Fruit fly (Drosophila melanogaster) whole organism, pupa: ENCODE data around the gene pav.
A peak's percentile ranks its signal among the peaks of the same experiment; 100 is the strongest.

Experiments used
- CG10348 ChIP-seq: fragments of 200-800 bp; sonication (Bioruptor generic); IDR thresholded peaks from 2 replicates; pipeline ENCODE4 v1.3.6; 2022; ENCODE audit warnings: missing biosample characterization, missing genetic modification characterization
- CG12605 ChIP-seq: fragments of 200-800 bp; sonication (Bioruptor generic); IDR thresholded peaks from 2 replicates; pipeline ENCODE4 v1.3.6; 2022; ENCODE audit warnings: missing biosample characterization, missing genetic modification characterization
- CG13204 ChIP-seq: fragments of 200-800 bp; sonication (Bioruptor generic); optimal IDR thresholded peaks from 2 replicates; lab custom pipeline; 2018; ENCODE audit warnings: missing biosample characterization, mild to moderate bottlenecking, missing genetic modification characterization, moderate library complexity
- CG14655 ChIP-seq: fragments of 200-800 bp; sonication (Bioruptor generic); optimal IDR thresholded peaks from 3 replicates; lab custom pipeline; 2017; ENCODE audit warnings: mild to moderate bottlenecking, missing biosample characterization, missing genetic modification reagents, missing genetic modification characterization
- CG15710 ChIP-seq: fragments of 200-800 bp; sonication (Bioruptor generic); optimal IDR thresholded peaks from 2 replicates; lab custom pipeline; 2018; ENCODE audit warnings: missing biosample characterization, mild to moderate bottlenecking, missing genetic modification characterization, moderate library complexity
- CG17806 ChIP-seq: fragments of 200-800 bp; sonication (Bioruptor generic); optimal IDR thresholded peaks from 2 replicates; lab custom pipeline; 2018; ENCODE audit warnings: missing biosample characterization, mild to moderate bottlenecking, missing genetic modification characterization, moderate library complexity
- CG32121 ChIP-seq: fragments of 200-800 bp; sonication (Bioruptor generic); IDR thresholded peaks from 2 replicates; pipeline ENCODE4 v1.3.6; 2022; ENCODE audit warnings: missing biosample characterization, missing genetic modification characterization
- CG34367 ChIP-seq: fragments of 200-800 bp; sonication (Bioruptor generic); optimal IDR thresholded peaks from 2 replicates; lab custom pipeline; 2018; ENCODE audit warnings: missing biosample characterization, mild to moderate bottlenecking, missing genetic modification characterization
- CG4496 ChIP-seq: fragments of 200-800 bp; sonication (Bioruptor generic); IDR thresholded peaks from 3 replicates; pipeline ENCODE4 v1.3.6; 2022; ENCODE audit warnings: missing biosample characterization, missing genetic modification characterization
- CG8159 ChIP-seq: fragments of 200-800 bp; sonication (Bioruptor generic); optimal IDR thresholded peaks from 3 replicates; lab custom pipeline; 2018; ENCODE audit warnings: missing biosample characterization, mild to moderate bottlenecking, missing genetic modification characterization, moderate library complexity
- CG8301 ChIP-seq: fragments of 200-800 bp; sonication (Bioruptor generic); optimal IDR thresholded peaks from 2 replicates; lab custom pipeline; 2018; ENCODE audit warnings: missing biosample characterization, mild to moderate bottlenecking, missing genetic modification characterization
- CG9948 ChIP-seq: fragments of 200-800 bp; sonication (Bioruptor generic); optimal IDR thresholded peaks from 2 replicates; lab custom pipeline; 2018; ENCODE audit warnings: missing biosample characterization, mild to moderate bottlenecking, missing genetic modification characterization, moderate library complexity
- D1 ChIP-seq: fragments of 200-800 bp; sonication (Bioruptor generic); optimal IDR thresholded peaks from 2 replicates; lab custom pipeline; 2018; ENCODE audit warnings: missing biosample characterization, mild to moderate bottlenecking, missing genetic modification characterization, moderate library complexity
- EcR ChIP-seq: fragments of 200-800 bp; sonication (Bioruptor generic); optimal IDR thresholded peaks from 3 replicates; lab custom pipeline; 2019; ENCODE audit warnings: missing biosample characterization, missing genetic modification characterization, mild to moderate bottlenecking, moderate library complexity, missing genetic modification reagents
- Ets98B ChIP-seq: fragments of 200-800 bp; sonication (Bioruptor generic); IDR thresholded peaks from 2 replicates; pipeline ENCODE4 v1.3.6; 2022; ENCODE audit warnings: missing biosample characterization, missing genetic modification characterization
- Pif1A ChIP-seq: fragments of 200-800 bp; sonication (Bioruptor generic); optimal IDR thresholded peaks from 3 replicates; lab custom pipeline; 2016; ENCODE audit warnings: missing biosample characterization, missing genetic modification characterization
- Pif1B ChIP-seq: fragments of 200-800 bp; sonication (Bioruptor generic); optimal IDR thresholded peaks from 3 replicates; lab custom pipeline; 2016; ENCODE audit warnings: missing biosample characterization, missing genetic modification characterization
- Snoo ChIP-seq: fragments of 200-800 bp; sonication (Bioruptor generic); optimal IDR thresholded peaks from 3 replicates; lab custom pipeline; 2017; ENCODE audit warnings: missing biosample characterization, mild to moderate bottlenecking, missing genetic modification characterization, inconsistent platforms
- fd96Ca ChIP-seq: fragments of 200-800 bp; sonication (Bioruptor generic); IDR thresholded peaks from 3 replicates; pipeline ENCODE4 v1.3.6; 2022; ENCODE audit warnings: missing biosample characterization, missing genetic modification characterization
- gl ChIP-seq: fragments of 200-800 bp; sonication (Bioruptor generic); optimal IDR thresholded peaks from 2 replicates; lab custom pipeline; 2018; ENCODE audit warnings: missing biosample characterization, mild to moderate bottlenecking, missing genetic modification characterization
- rn ChIP-seq: fragments of 200-800 bp; sonication (Bioruptor generic); IDR thresholded peaks from 2 replicates; pipeline ENCODE4 v1.3.6; 2022; ENCODE audit warnings: missing biosample characterization, missing genetic modification characterization

Gene pav

dm6 chr3L:4252121-4252861 is 9.8 kb downstream of the pav start:
- TF ChIP-seq CG4496 (GFP tag; lab: Robert Waterston, UW) (0 out of 3 replicates have a peak, but pooled peaks have one; percentile 28), gl (tag; lab: Kevin White, UChicago) (peak; percentile 70), Pif1B (GFP tag; lab: Kevin White, UChicago) (no peak), CG12605 (GFP tag; lab: Robert Waterston, UW) (no peak), CG9948 (tag; lab: Kevin White, UChicago) (no peak), CG8301 (tag; lab: Kevin White, UChicago) (no peak), Ets98B (no peak), Snoo (tag; lab: Kevin White, UChicago) (no peak), fd96Ca (GFP tag; lab: Robert Waterston, UW) (no peak), Pif1A (no peak), CG17806 (no peak), CG13204 (GFP tag; lab: Kevin White, UChicago) (no peak), EcR (GFP tag; lab: Kevin White, UChicago) (peak; percentile 69)
- TF ChIP-seq, all 21 proteins: peak for 3

dm6 chr3L:4252862-4253610 is 10.5 kb downstream of the pav start:
- peak; percentile 40; the same call in 1 of the 3 replicates for TF ChIP-seq CG4496 (GFP tag; lab: Robert Waterston, UW)
- TF ChIP-seq CG32121 = no peak
- no peak for TF ChIP-seq CG12605 (GFP tag; lab: Robert Waterston, UW)
- no peak for TF ChIP-seq rn (GFP tag; lab: Robert Waterston, UW)
- peak; percentile 29; the same call in 1 of the 3 replicates for TF ChIP-seq fd96Ca (GFP tag; lab: Robert Waterston, UW)
- no peak for TF ChIP-seq CG15710 (tag; lab: Kevin White, UChicago)
- no peak for TF ChIP-seq Ets98B
- peak; percentile 30 for TF ChIP-seq CG17806
- TF ChIP-seq Pif1B (GFP tag; lab: Kevin White, UChicago) = no peak
- TF ChIP-seq gl (tag; lab: Kevin White, UChicago) = no peak
- TF ChIP-seq D1 (tag; lab: Kevin White, UChicago) = no peak
- TF ChIP-seq EcR (GFP tag; lab: Kevin White, UChicago) = peak; percentile 70
- peak; percentile 8 for TF ChIP-seq CG34367 (tag; lab: Kevin White, UChicago)
- TF ChIP-seq Snoo (tag; lab: Kevin White, UChicago) = no peak
- TF ChIP-seq CG13204 (GFP tag; lab: Kevin White, UChicago) = no peak
- TF ChIP-seq CG9948 (tag; lab: Kevin White, UChicago) = peak; percentile 27
- TF ChIP-seq CG8159 (tag; lab: Kevin White, UChicago) = no peak

dm6 chr3L:4253611-4254300 is 11.2 kb downstream of the pav start:
- TF ChIP-seq Ets98B (peak; percentile 6; the same call in 1 of the 2 replicates), fd96Ca (GFP tag; lab: Robert Waterston, UW) (0 out of 3 replicates have a peak, but pooled peaks have one; percentile 10), CG34367 (tag; lab: Kevin White, UChicago) (no peak)

- TF ChIP-seq CG14655 (GFP tag; lab: Kevin White, UChicago) (no peak), CG8301 (tag; lab: Kevin White, UChicago) (no peak), CG9948 (tag; lab: Kevin White, UChicago) (peak; percentile 6), gl (tag; lab: Kevin White, UChicago) (no peak), CG10348 (GFP tag; lab: Robert Waterston, UW) (no peak), CG17806 (peak; percentile 20), CG8159 (tag; lab: Kevin White, UChicago) (peak; percentile 39), CG13204 (GFP tag; lab: Kevin White, UChicago) (no peak), CG15710 (tag; lab: Kevin White, UChicago) (peak; percentile 44), Pif1B (GFP tag; lab: Kevin White, UChicago) (no peak), Ets98B (0 out of 2 replicates have a peak, but pooled peaks have one; percentile 1), CG4496 (GFP tag; lab: Robert Waterston, UW) (peak; percentile 20; the same call in 2 of the 3 replicates), Snoo (tag; lab: Kevin White, UChicago) (peak; percentile 37), D1 (tag; lab: Kevin White, UChicago) (no peak)
- TF ChIP-seq, all 21 proteins: peak for 7
Measured at dm6 chr3L:4254301-4254834, 11.8 kb downstream of the pav start, which contains the start of the genes ago and CG1265. Gene ago, minus strand, starts transcription at chr3L:4254306. Gene CG1265, plus strand, starts transcription at chr3L:4254776.

dm6 chr3L:4259102-4259558 is 16.6 kb downstream of the pav start, which contains the start of the genes CG15011 and CG1309:
Gene CG15011, minus strand, starts transcription at chr3L:4259152.
Gene CG1309, plus strand, starts transcription at chr3L:4259430.
- TF ChIP-seq Pif1B (GFP tag; lab: Kevin White, UChicago) = no peak
- TF ChIP-seq rn (GFP tag; lab: Robert Waterston, UW) = no peak
- peak; percentile 34 for TF ChIP-seq EcR (GFP tag; lab: Kevin White, UChicago)
- peak; percentile 82 for TF ChIP-seq CG4496 (GFP tag; lab: Robert Waterston, UW)
- no peak for TF ChIP-seq CG10348 (GFP tag; lab: Robert Waterston, UW)
- peak; percentile 69 for TF ChIP-seq CG9948 (tag; lab: Kevin White, UChicago)
- peak; percentile 63 for TF ChIP-seq CG8301 (tag; lab: Kevin White, UChicago)
- TF ChIP-seq fd96Ca (GFP tag; lab: Robert Waterston, UW) = no peak
- peak; percentile 66 for TF ChIP-seq CG32121
- peak; percentile 70 for TF ChIP-seq CG17806
- TF ChIP-seq CG8159 (tag; lab: Kevin White, UChicago) = peak; percentile 80
- no peak for TF ChIP-seq Pif1A
- TF ChIP-seq CG34367 (tag; lab: Kevin White, UChicago) = peak; percentile 61
- peak; percentile 77 for TF ChIP-seq CG15710 (tag; lab: Kevin White, UChicago)
- TF ChIP-seq Ets98B = peak; percentile 47; the same call in 1 of the 2 replicates
- TF ChIP-seq D1 (tag; lab: Kevin White, UChicago) = no peak
- peak; percentile 68 for TF ChIP-seq Snoo (tag; lab: Kevin White, UChicago)
- peak; percentile 31 for TF ChIP-seq gl (tag; lab: Kevin White, UChicago)
- no peak for TF ChIP-seq CG12605 (GFP tag; lab: Robert Waterston, UW)
